Fruit fly (Drosophila melanogaster) S2 (cell line): ENCODE data around the gene Tengl2.

Experiments used
- CG8478 ChIP-seq: fragments of >200 bp; optimal IDR thresholded peaks from 2 replicates; lab custom pipeline; 2018
- CTCF ChIP-seq, 2 experiments: fragments of >200 bp; optimal IDR thresholded peaks; 2 replicates each; lab custom pipeline; 2018

DNA sequence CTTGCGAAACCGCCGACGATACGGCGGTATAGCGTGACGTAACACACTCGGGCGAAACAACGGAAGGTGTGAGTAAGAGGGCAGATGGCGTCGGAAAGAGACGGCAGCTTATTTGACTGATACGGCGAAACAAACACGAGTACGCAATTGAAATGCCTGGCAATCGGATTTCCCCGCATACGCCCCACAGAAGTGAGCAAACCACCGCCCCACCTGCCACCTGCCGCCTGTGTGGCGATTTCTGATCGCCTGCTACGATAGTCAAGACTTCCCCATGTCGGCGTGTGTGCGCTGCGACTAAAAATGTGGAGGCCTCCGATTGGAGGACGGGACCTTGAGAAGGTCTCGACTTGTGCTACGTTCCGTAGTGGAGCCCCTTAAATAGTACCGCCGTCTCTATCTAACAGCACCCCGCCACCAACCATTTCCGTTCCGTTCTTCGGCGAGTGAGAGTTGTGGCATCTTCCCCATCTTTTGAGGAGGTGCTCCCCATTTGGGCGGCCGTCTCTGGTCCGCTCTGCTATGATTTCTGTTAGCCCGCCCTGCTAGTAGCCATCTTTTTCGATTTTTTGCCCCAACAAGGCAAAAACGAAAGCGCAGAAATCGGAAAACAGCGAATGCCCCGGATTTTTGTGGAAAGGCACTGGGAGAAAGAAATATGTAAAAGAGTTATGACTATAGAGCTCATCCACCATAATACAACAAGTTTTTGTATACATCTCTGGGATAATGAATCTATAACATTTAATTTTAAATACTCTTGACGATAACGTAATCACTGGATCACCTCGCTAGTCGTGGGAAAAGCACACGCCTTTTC lies 40.4 kb downstream of the Tengl2 start:
- TF ChIP-seq CTCF (optimal IDR thresholded peaks at IDR 0.05; lab: Kevin White, UChicago) (no peak), CG8478 (lab: Kevin White, UChicago) (peak; percentile 31)
